Fruit fly (Drosophila melanogaster) whole organism, embryonic: Measurements from ENCODE around the gene DENR.

Source experiments
- Atf-2 ChIP-seq: fragments of 200-800 bp; sonication (Bioruptor generic); optimal IDR thresholded peaks from 2 replicates; lab custom pipeline; 2016; ENCODE audit warnings: missing biosample characterization, missing genetic modification characterization
- CG10959 ChIP-seq: fragments of 200-800 bp; sonication (Bioruptor generic); IDR thresholded peaks from 2 replicates; pipeline ENCODE4 v1.3.6; 2022; ENCODE audit warnings: missing biosample characterization, missing genetic modification characterization
- CG11456 ChIP-seq: fragments of 200-800 bp; sonication (Bioruptor generic); IDR thresholded peaks from 3 replicates; pipeline ENCODE4 v1.3.6; 2022; ENCODE audit warnings: missing biosample characterization, missing genetic modification characterization
- CG11723 ChIP-seq: fragments of 200-800 bp; sonication (Bioruptor generic); optimal IDR thresholded peaks from 2 replicates; lab custom pipeline; 2017; ENCODE audit warnings: missing biosample characterization, mild to moderate bottlenecking, missing genetic modification characterization
- CG12769 ChIP-seq: fragments of 200-800 bp; sonication (Bioruptor generic); optimal IDR thresholded peaks from 2 replicates; lab custom pipeline; 2019; ENCODE audit warnings: missing biosample characterization, mild to moderate bottlenecking, missing genetic modification characterization, moderate library complexity
- CG13296 ChIP-seq: fragments of 200-800 bp; sonication (Bioruptor generic); optimal IDR thresholded peaks from 3 replicates; lab custom pipeline; 2018; ENCODE audit warnings: missing biosample characterization, mild to moderate bottlenecking, missing genetic modification characterization
- CG14441 ChIP-seq: fragments of 200-800 bp; sonication (Bioruptor generic); IDR thresholded peaks from 2 replicates; pipeline ENCODE4 v1.3.6; 2022; ENCODE audit warnings: missing biosample characterization, missing genetic modification characterization
- CG1602 ChIP-seq: fragments of 200-800 bp; sonication (Bioruptor generic); optimal IDR thresholded peaks from 3 replicates; lab custom pipeline; 2016; ENCODE audit warnings: missing biosample characterization, missing genetic modification characterization
- CG17186 ChIP-seq: fragments of 200-800 bp; sonication (Bioruptor generic); optimal IDR thresholded peaks from 3 replicates; lab custom pipeline; 2017; ENCODE audit warnings: missing biosample characterization, missing genetic modification reagents, missing genetic modification characterization
- CG17385 ChIP-seq: fragments of 200-800 bp; sonication (Bioruptor generic); optimal IDR thresholded peaks from 3 replicates; lab custom pipeline; 2018; ENCODE audit warnings: missing biosample characterization, mild to moderate bottlenecking, missing genetic modification characterization
- CG17612 ChIP-seq: fragments of 200-800 bp; sonication (Bioruptor generic); IDR thresholded peaks from 2 replicates; pipeline ENCODE4 v1.3.6; 2022; ENCODE audit warnings: missing biosample characterization, missing genetic modification characterization
- CG2875 ChIP-seq: fragments of 200-800 bp; sonication (Bioruptor generic); optimal IDR thresholded peaks from 2 replicates; lab custom pipeline; 2017; ENCODE audit warnings: missing biosample characterization, mild to moderate bottlenecking, missing genetic modification characterization, missing genetic modification reagents
- CG3065 ChIP-seq: fragments of 200-800 bp; sonication (Bioruptor generic); optimal IDR thresholded peaks from 2 replicates; lab custom pipeline; 2016; ENCODE audit warnings: missing biosample characterization, missing genetic modification characterization
- CG3281 ChIP-seq: fragments of 200-800 bp; sonication (Bioruptor generic); optimal IDR thresholded peaks from 3 replicates; lab custom pipeline; 2017; ENCODE audit warnings: missing biosample characterization, mild to moderate bottlenecking, missing genetic modification characterization
- CG33557 ChIP-seq: fragments of 200-800 bp; sonication (Bioruptor generic); optimal IDR thresholded peaks from 2 replicates; lab custom pipeline; 2019; ENCODE audit warnings: missing biosample characterization, mild to moderate bottlenecking, missing genetic modification characterization, moderate library complexity
- CG4328 ChIP-seq: fragments of 200-800 bp; sonication (Bioruptor generic); optimal IDR thresholded peaks from 3 replicates; lab custom pipeline; 2017; ENCODE audit warnings: missing biosample characterization, missing genetic modification reagents, missing genetic modification characterization
- CG4424 ChIP-seq: fragments of 200-800 bp; sonication (Bioruptor generic); optimal IDR thresholded peaks from 3 replicates; lab custom pipeline; 2016; ENCODE audit warnings: missing biosample characterization, missing genetic modification characterization
- CG5180 ChIP-seq: fragments of 200-800 bp; sonication (Bioruptor generic); optimal IDR thresholded peaks from 3 replicates; lab custom pipeline; 2017; ENCODE audit warnings: missing biosample characterization, missing genetic modification characterization, mild to moderate bottlenecking, moderate library complexity, missing genetic modification reagents
- CG9437 ChIP-seq: fragments of 200-800 bp; sonication (Bioruptor generic); optimal IDR thresholded peaks from 2 replicates; lab custom pipeline; 2018; ENCODE audit warnings: missing biosample characterization, mild to moderate bottlenecking, missing genetic modification characterization
- CG9876 ChIP-seq: fragments of 200-800 bp; sonication (Bioruptor generic); optimal IDR thresholded peaks from 2 replicates; lab custom pipeline; 2016; ENCODE audit warnings: missing biosample characterization, missing genetic modification characterization
- Dfd ChIP-seq, 2 experiments: fragments of >200 bp; optimal IDR thresholded peaks; 2 replicates each; lab custom pipeline; 2017; ENCODE audit warnings: missing biosample characterization in 2 of 2, missing genetic modification characterization in 2 of 2
- Dip3 ChIP-seq: fragments of 200-800 bp; sonication (Bioruptor generic); optimal IDR thresholded peaks from 3 replicates; lab custom pipeline; 2016; ENCODE audit warnings: missing biosample characterization, missing genetic modification characterization
- Drgx ChIP-seq: fragments of 200-800 bp; sonication (Bioruptor generic); IDR thresholded peaks from 2 replicates; pipeline ENCODE4 v1.3.6; 2022; ENCODE audit warnings: missing biosample characterization, missing genetic modification characterization
- ERR ChIP-seq: fragments of 200-800 bp; sonication (Bioruptor generic); optimal IDR thresholded peaks from 2 replicates; lab custom pipeline; 2016; ENCODE audit warnings: missing biosample characterization, missing genetic modification characterization
- Hr3 ChIP-seq: fragments of 200-800 bp; sonication (Bioruptor generic); optimal IDR thresholded peaks from 3 replicates; lab custom pipeline; 2016; ENCODE audit warnings: missing biosample characterization, missing genetic modification characterization
- PHDP ChIP-seq: fragments of 200-800 bp; sonication (Bioruptor generic); optimal IDR thresholded peaks from 3 replicates; lab custom pipeline; 2018; ENCODE audit warnings: missing biosample characterization, mild to moderate bottlenecking, missing genetic modification characterization, moderate library complexity
- Ravus ChIP-seq: fragments of 200-800 bp; sonication (Bioruptor generic); IDR thresholded peaks from 2 replicates; pipeline ENCODE4 v1.3.6; 2022; ENCODE audit warnings: missing biosample characterization, missing genetic modification characterization
- Scr ChIP-seq: fragments of 200-800 bp; sonication (Bioruptor generic); IDR thresholded peaks from 2 replicates; pipeline ENCODE4 v1.3.6; 2022; ENCODE audit warnings: missing biosample characterization, missing genetic modification characterization; ENCODE audit not compliant: partially characterized antibody
- Spps ChIP-seq: fragments of 200-800 bp; sonication (Bioruptor generic); optimal IDR thresholded peaks from 2 replicates; lab custom pipeline; 2018; ENCODE audit warnings: missing biosample characterization, mild to moderate bottlenecking, missing genetic modification characterization
- Xbp1 ChIP-seq: fragments of 200-800 bp; sonication (Bioruptor generic); optimal IDR thresholded peaks from 3 replicates; lab custom pipeline; 2016; ENCODE audit warnings: missing biosample characterization, mild to moderate bottlenecking, missing genetic modification characterization
- ap ChIP-seq: fragments of 200-800 bp; sonication (Bioruptor generic); IDR thresholded peaks from 2 replicates; pipeline ENCODE4 v1.3.6; 2022; ENCODE audit warnings: missing biosample characterization, missing genetic modification characterization
- bab2 ChIP-seq: fragments of 200-800 bp; sonication (Bioruptor generic); optimal IDR thresholded peaks from 2 replicates; lab custom pipeline; 2016; ENCODE audit warnings: missing biosample characterization, missing genetic modification characterization
- chif ChIP-seq, 2 experiments: fragments of 200-800 bp; sonication (Bioruptor generic); optimal IDR thresholded peaks; 3 replicates each; lab custom pipeline; 2016; ENCODE audit warnings: missing biosample characterization in 2 of 2, missing genetic modification characterization in 2 of 2
- emc ChIP-seq: fragments of 200-800 bp; sonication (Bioruptor generic); optimal IDR thresholded peaks from 2 replicates; lab custom pipeline; 2016; ENCODE audit warnings: missing biosample characterization, missing genetic modification characterization
- gcm ChIP-seq: fragments of 200-800 bp; sonication (Bioruptor generic); optimal IDR thresholded peaks from 2 replicates; lab custom pipeline; 2019; ENCODE audit warnings: missing biosample characterization, mild to moderate bottlenecking, missing genetic modification characterization, moderate library complexity
- gro ChIP-seq: fragments of 200-800 bp; sonication (Bioruptor generic); optimal IDR thresholded peaks from 2 replicates; lab custom pipeline; 2016; ENCODE audit warnings: missing biosample characterization, missing genetic modification characterization
- lbe ChIP-seq: fragments of 200-800 bp; sonication (Bioruptor generic); optimal IDR thresholded peaks from 2 replicates; lab custom pipeline; 2016; ENCODE audit warnings: missing biosample characterization, mild to moderate bottlenecking, missing genetic modification characterization
- luna ChIP-seq: fragments of 200-800 bp; sonication (Bioruptor generic); optimal IDR thresholded peaks from 2 replicates; lab custom pipeline; 2016; ENCODE audit warnings: missing biosample characterization, missing genetic modification characterization
- mld ChIP-seq: fragments of 200-800 bp; sonication (Bioruptor generic); IDR thresholded peaks from 3 replicates; pipeline ENCODE4 v1.3.6; 2022; ENCODE audit warnings: missing biosample characterization, missing genetic modification characterization; ENCODE audit not compliant: partially characterized antibody
- nerfin-1 ChIP-seq: fragments of 200-800 bp; sonication (Bioruptor generic); optimal IDR thresholded peaks from 3 replicates; lab custom pipeline; 2019; ENCODE audit warnings: missing biosample characterization, mild to moderate bottlenecking, missing genetic modification characterization, moderate library complexity
- ranshi ChIP-seq: fragments of 200-800 bp; sonication (Bioruptor generic); IDR thresholded peaks from 2 replicates; pipeline ENCODE4 v1.3.6; 2022; ENCODE audit warnings: missing biosample characterization, missing genetic modification characterization
- ro ChIP-seq: fragments of 200-800 bp; sonication (Bioruptor generic); IDR thresholded peaks from 2 replicates; pipeline ENCODE4 v1.3.6; 2022; ENCODE audit warnings: missing biosample characterization, missing genetic modification characterization
- sens ChIP-seq: fragments of 200-800 bp; sonication (Bioruptor generic); peaks from one replicate; lab custom pipeline; 2016; ENCODE audit warnings: missing biosample characterization, missing genetic modification characterization
- sens-2 ChIP-seq: fragments of 200-800 bp; sonication (Bioruptor generic); IDR thresholded peaks from 2 replicates; pipeline ENCODE4 v1.3.6; 2022; ENCODE audit warnings: missing biosample characterization, missing genetic modification characterization
- so ChIP-seq: fragments of 200-800 bp; sonication (Bioruptor generic); IDR thresholded peaks from 3 replicates; pipeline ENCODE4 v1.3.6; 2022; ENCODE audit warnings: missing biosample characterization, missing genetic modification characterization
- toy ChIP-seq: fragments of 200-800 bp; sonication (Bioruptor generic); IDR thresholded peaks from 2 replicates; pipeline ENCODE4 v1.3.6; 2022; ENCODE audit warnings: missing biosample characterization, missing genetic modification characterization
- unc-4 ChIP-seq: fragments of 200-800 bp; sonication (Bioruptor generic); IDR thresholded peaks from 2 replicates; pipeline ENCODE4 v1.3.6; 2022; ENCODE audit warnings: missing biosample characterization, missing genetic modification characterization; ENCODE audit not compliant: partially characterized antibody
- z ChIP-seq: fragments of 200-800 bp; sonication (Bioruptor generic); IDR thresholded peaks from 3 replicates; pipeline ENCODE4 v1.3.6; 2022; ENCODE audit warnings: missing biosample characterization, missing genetic modification characterization
- zfh1 ChIP-seq: fragments of 200-800 bp; sonication (Bioruptor generic); IDR thresholded peaks from 3 replicates; pipeline ENCODE4 v1.3.6; 2022; ENCODE audit warnings: missing biosample characterization, missing genetic modification characterization
- zfh2 ChIP-seq: fragments of 200-800 bp; sonication (Bioruptor generic); optimal IDR thresholded peaks from 2 replicates; lab custom pipeline; 2016; ENCODE audit warnings: missing biosample characterization, missing genetic modification characterization

DENR gene

dm6 chrX:16930465-16931286, 44.3 kb upstream of the DENR start (continued):
- TF ChIP-seq CG1602 (GFP tag; lab: Kevin White, UChicago), result peak; percentile 39
- no peak for TF ChIP-seq unc-4 (GFP tag; lab: Robert Waterston, UW)
- no peak for TF ChIP-seq z (GFP tag; lab: Robert Waterston, UW)
- TF ChIP-seq sens-2 (GFP tag; lab: Robert Waterston, UW), result no peak
- peak; percentile 50 for TF ChIP-seq nerfin-1 (tag; lab: Kevin White, UChicago)
- no peak for TF ChIP-seq CG3065 (GFP tag; lab: Kevin White, UChicago)
- TF ChIP-seq Ravus (GFP tag; lab: Robert Waterston, UW), result no peak; the same call in 1 of the 2 replicates
- TF ChIP-seq CG11723 (GFP tag; lab: Kevin White, UChicago), result no peak
- peak; percentile 67 for TF ChIP-seq PHDP (tag; lab: Kevin White, UChicago)
- peak; percentile 65 for TF ChIP-seq Hr3 (GFP tag; lab: Kevin White, UChicago)
- TF ChIP-seq CG9437 (GFP tag; lab: Kevin White, UChicago), result peak; percentile 46
- TF ChIP-seq Dip3 (GFP tag; lab: Kevin White, UChicago), result no peak
- no peak for TF ChIP-seq Dfd (GFP tag; optimal IDR thresholded peaks at IDR 0.05; lab: Kevin White, UChicago)
- TF ChIP-seq luna, result no peak
- peak; percentile 48 for TF ChIP-seq ap (GFP tag; lab: Robert Waterston, UW)
- TF ChIP-seq ro (GFP tag; lab: Robert Waterston, UW), result peak; percentile 53
- peak; percentile 2 for TF ChIP-seq CG2875 (GFP tag; lab: Kevin White, UChicago)
- no peak for TF ChIP-seq Atf-2 (GFP tag; lab: Kevin White, UChicago)
- TF ChIP-seq ranshi (GFP tag; lab: Robert Waterston, UW), result peak; percentile 84
- peak; percentile 75; the same call in 2 of the 3 replicates for TF ChIP-seq CG11456 (GFP tag; lab: Robert Waterston, UW)
- no peak for TF ChIP-seq ERR (GFP tag; lab: Kevin White, UChicago)
- TF ChIP-seq CG4328 (GFP tag; lab: Kevin White, UChicago), result peak; percentile 17
- peak; percentile 61; the same call in 2 of the 3 replicates for TF ChIP-seq zfh1
- peak; percentile 88 for TF ChIP-seq Drgx (GFP tag; lab: Robert Waterston, UW)
- peak; percentile 9 for TF ChIP-seq lbe (GFP tag; lab: Kevin White, UChicago)
- TF ChIP-seq gcm (GFP tag; lab: Kevin White, UChicago), result peak; percentile 34
- TF ChIP-seq gro (GFP tag; lab: Kevin White, UChicago), result no peak
- TF ChIP-seq chif (GFP tag; optimal IDR thresholded peaks at IDR 0.05; lab: Kevin White, UChicago), result peak in 1 of 2 experiments; percentile 35
- TF ChIP-seq toy (GFP tag; lab: Robert Waterston, UW), result no peak
- TF ChIP-seq bab2 (GFP tag; lab: Kevin White, UChicago), result peak; percentile 40
- 0 out of 2 replicates have a peak, but pooled peaks have one; percentile 27 for TF ChIP-seq CG10959 (GFP tag; lab: Robert Waterston, UW)
- peak; percentile 47 for TF ChIP-seq CG5180 (GFP tag; lab: Kevin White, UChicago)
- no peak for TF ChIP-seq zfh2 (GFP tag; lab: Kevin White, UChicago)
- peak; percentile 45 for TF ChIP-seq Xbp1
- no peak for TF ChIP-seq CG33557 (GFP tag; lab: Kevin White, UChicago)
- peak; percentile 66 for TF ChIP-seq CG3281 (GFP tag; lab: Kevin White, UChicago)
- TF ChIP-seq CG12769 (tag; lab: Kevin White, UChicago), result peak; percentile 74
- peak; percentile 50 for TF ChIP-seq CG17385 (GFP tag; lab: Kevin White, UChicago)
- no peak for TF ChIP-seq CG17612 (GFP tag; lab: Robert Waterston, UW)
- peak; percentile 7 for TF ChIP-seq Spps (tag; lab: Kevin White, UChicago)
- no peak for TF ChIP-seq Scr (GFP tag; lab: Robert Waterston, UW)
- peak; percentile 72 for TF ChIP-seq CG14441
- TF ChIP-seq emc (GFP tag; lab: Kevin White, UChicago), result no peak
- TF ChIP-seq CG9876, result no peak
- TF ChIP-seq CG17186 (GFP tag; lab: Kevin White, UChicago), result no peak
- TF ChIP-seq CG13296 (GFP tag; lab: Kevin White, UChicago), result peak; percentile 36
- TF ChIP-seq mld (GFP tag; lab: Robert Waterston, UW), result no peak
- TF ChIP-seq CG4424 (GFP tag; lab: Kevin White, UChicago), result peak; percentile 64
- peak; percentile 91 for TF ChIP-seq sens (GFP tag; lab: Kevin White, UChicago)
- TF ChIP-seq so (GFP tag; lab: Robert Waterston, UW), result peak; percentile 44; the same call in 2 of the 3 replicates
